Worm (Caenorhabditis elegans): Measurements from ENCODE around the gene dre-1.

DNA sequence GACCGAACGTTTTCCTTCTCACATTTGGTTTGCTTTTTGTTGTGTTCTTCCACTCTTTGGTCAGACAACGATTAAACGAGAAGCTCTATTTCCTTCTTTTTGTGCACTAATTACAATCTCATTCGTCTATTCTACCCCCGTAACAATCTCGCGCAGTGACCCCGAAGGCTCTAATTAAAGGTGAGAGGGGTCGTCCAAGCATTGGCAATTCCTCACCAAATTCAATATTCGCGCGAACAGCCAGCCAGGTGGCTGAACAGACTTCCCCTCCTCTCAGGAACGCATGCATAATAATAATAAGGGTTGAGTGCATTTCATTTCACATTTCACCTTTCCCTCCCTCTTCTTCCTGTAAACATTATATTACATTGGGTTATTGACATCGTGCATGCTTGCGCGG, 61.2 kb downstream of the dre-1 start:
- TF ChIP-seq pha-4 (tag; optimal IDR thresholded peaks at IDR 0.05) (peak; percentile 10), elt-3 (tag; optimal IDR thresholded peaks at IDR 0.05) (no peak), unc-39 (tag; optimal IDR thresholded peaks at IDR 0.05) (no peak), ztf-11 (tag; optimal IDR thresholded peaks at IDR 0.05) (no peak), unc-62 (GFP tag; optimal IDR thresholded peaks at IDR 0.05) (no peak), flh-1 (GFP tag; optimal IDR thresholded peaks at IDR 0.05) (no peak), nhr-76 (tag; optimal IDR thresholded peaks at IDR 0.05) (no peak), nhr-28 (tag; optimal IDR thresholded peaks at IDR 0.05) (no peak), ceh-39 (tag; optimal IDR thresholded peaks at IDR 0.05) (no peak), zip-8 (tag; optimal IDR thresholded peaks at IDR 0.05) (no peak), sptf-1 (tag; optimal IDR thresholded peaks at IDR 0.05) (peak; percentile 74), lsy-2 (tag; optimal IDR thresholded peaks at IDR 0.05) (no peak), tbx-8 (GFP tag; optimal IDR thresholded peaks at IDR 0.05) (no peak)
